Worm (Caenorhabditis elegans) whole organism, L2 larva: ENCODE results near the gene zig-4.
A peak's percentile ranks its signal among the peaks of the same experiment; 100 is the strongest.

Source experiments
- C34F6.9 ChIP-seq: fragments of 150-350 bp; optimal IDR thresholded peaks from 2 replicates; lab custom pipeline; 2014; ENCODE audit warnings: missing biosample characterization, missing genetic modification characterization
- F13H6.1 ChIP-seq: sonication (generic microtip); optimal IDR thresholded peaks from 2 replicates; lab custom pipeline; 2016; ENCODE audit warnings: missing genetic modification characterization, missing compliant biosample characterization
- R02D3.7 ChIP-seq: fragments of 150-350 bp; optimal IDR thresholded peaks from 2 replicates; lab custom pipeline; 2014; ENCODE audit warnings: missing biosample characterization, missing genetic modification characterization
- Y55F3AM.14 ChIP-seq: fragments of 200-800 bp; sonication (Bioruptor generic); optimal IDR thresholded peaks from 2 replicates; lab custom pipeline; 2018; ENCODE audit warnings: mild to moderate bottlenecking, missing genetic modification characterization, missing compliant biosample characterization
- ZK546.5 ChIP-seq: sonication (generic microtip); optimal IDR thresholded peaks from 2 replicates; lab custom pipeline; 2017; ENCODE audit warnings: missing biosample characterization, missing genetic modification characterization
- alr-1 ChIP-seq: fragments of 150-350 bp; optimal IDR thresholded peaks from 2 replicates; lab custom pipeline; 2014; ENCODE audit warnings: missing biosample characterization, missing genetic modification characterization
- aly-2 ChIP-seq: fragments of 150-350 bp; optimal IDR thresholded peaks from 2 replicates; lab custom pipeline; 2014; ENCODE audit warnings: missing biosample characterization, missing genetic modification characterization
- ama-1 ChIP-seq: fragments of 150-350 bp; optimal IDR thresholded peaks from 2 replicates; lab custom pipeline; 2018; ENCODE audit warnings: inconsistent platforms
- blmp-1 ChIP-seq: sonication (generic microtip); optimal IDR thresholded peaks from 2 replicates; lab custom pipeline; 2017; ENCODE audit warnings: missing genetic modification characterization, mild to moderate bottlenecking, missing compliant biosample characterization, antibody characterized with exemption, moderate library complexity; ENCODE audit not compliant: insufficient read depth
- ceh-16 ChIP-seq: fragments of 150-350 bp; optimal IDR thresholded peaks from 2 replicates; lab custom pipeline; 2014; ENCODE audit warnings: missing biosample characterization, missing genetic modification characterization
- ceh-82 ChIP-seq: fragments of 150-350 bp; optimal IDR thresholded peaks from 2 replicates; lab custom pipeline; 2014; ENCODE audit warnings: missing biosample characterization, missing genetic modification characterization
- crh-2 ChIP-seq: sonication (generic microtip); optimal IDR thresholded peaks from 2 replicates; lab custom pipeline; 2017; ENCODE audit warnings: missing biosample characterization, missing genetic modification characterization
- dmd-4 ChIP-seq: sonication (generic microtip); optimal IDR thresholded peaks from 2 replicates; lab custom pipeline; 2017; ENCODE audit warnings: missing biosample characterization, missing genetic modification characterization
- egl-27 ChIP-seq: sonication (generic microtip); optimal IDR thresholded peaks from 3 replicates; lab custom pipeline; 2017; ENCODE audit warnings: missing biosample characterization, missing genetic modification reagents, missing genetic modification characterization
- elt-1 ChIP-seq: fragments of 150-350 bp; optimal IDR thresholded peaks from 2 replicates; lab custom pipeline; 2014; ENCODE audit warnings: missing biosample characterization, missing genetic modification characterization
- elt-3 ChIP-seq: sonication (generic microtip); optimal IDR thresholded peaks from 2 replicates; lab custom pipeline; 2017; ENCODE audit warnings: missing biosample characterization, missing genetic modification characterization
- fos-1 ChIP-seq: fragments of 150-350 bp; optimal IDR thresholded peaks from 2 replicates; lab custom pipeline; 2014; ENCODE audit warnings: missing biosample characterization, missing genetic modification characterization
- gmeb-1 ChIP-seq: fragments of 150-350 bp; optimal IDR thresholded peaks from 2 replicates; lab custom pipeline; 2014; ENCODE audit warnings: missing biosample characterization, missing genetic modification characterization
- lin-11 ChIP-seq: fragments of 150-350 bp; sonication (generic microtip); optimal IDR thresholded peaks from 2 replicates; lab custom pipeline; 2014; ENCODE audit warnings: missing biosample characterization, missing genetic modification characterization, inconsistent platforms, mixed read lengths
- lin-13 ChIP-seq: fragments of 150-350 bp; optimal IDR thresholded peaks from 2 replicates; lab custom pipeline; 2014; ENCODE audit warnings: missing biosample characterization, missing genetic modification reagents, missing genetic modification characterization
- lin-39 ChIP-seq: fragments of 150-350 bp; optimal IDR thresholded peaks from 2 replicates; lab custom pipeline; 2014; ENCODE audit warnings: missing biosample characterization, missing genetic modification reagents, missing genetic modification characterization
- lsy-2 ChIP-seq, 2 experiments: fragments of 150-350 bp in 1 of 2; sonication (generic microtip) in 1 of 2; optimal IDR thresholded peaks; 2 replicates each; lab custom pipeline; 2014 to 2017; ENCODE audit warnings: missing biosample characterization in 2 of 2, missing genetic modification characterization in 2 of 2
- mab-5 ChIP-seq: fragments of 150-350 bp; optimal IDR thresholded peaks from 2 replicates; lab custom pipeline; 2014; ENCODE audit warnings: missing biosample characterization, missing genetic modification characterization
- mbf-1 ChIP-seq: sonication (generic microtip); optimal IDR thresholded peaks from 2 replicates; lab custom pipeline; 2017; ENCODE audit warnings: missing biosample characterization, missing genetic modification characterization
- mdl-1 ChIP-seq, 2 experiments: fragments of 150-350 bp in 1 of 2; sonication (generic microtip) in 1 of 2; optimal IDR thresholded peaks; 2 replicates each; lab custom pipeline; 2017; ENCODE audit warnings: missing biosample characterization in 2 of 2, missing genetic modification characterization in 2 of 2
- nhr-10 ChIP-seq: sonication (generic microtip); optimal IDR thresholded peaks from 2 replicates; lab custom pipeline; 2017; ENCODE audit warnings: missing biosample characterization, missing genetic modification characterization
- nhr-11 ChIP-seq: fragments of 150-350 bp; optimal IDR thresholded peaks from 2 replicates; lab custom pipeline; 2014; ENCODE audit warnings: missing biosample characterization, missing genetic modification characterization
- nhr-12 ChIP-seq: fragments of 150-350 bp; optimal IDR thresholded peaks from 2 replicates; lab custom pipeline; 2014; ENCODE audit warnings: missing biosample characterization, missing genetic modification characterization
- nhr-129 ChIP-seq: fragments of 150-350 bp; optimal IDR thresholded peaks from 2 replicates; lab custom pipeline; 2014; ENCODE audit warnings: missing biosample characterization, missing genetic modification characterization
- nhr-21 ChIP-seq: fragments of 150-350 bp; optimal IDR thresholded peaks from 2 replicates; lab custom pipeline; 2014; ENCODE audit warnings: missing biosample characterization, missing genetic modification characterization
- nhr-23 ChIP-seq: fragments of 150-350 bp; optimal IDR thresholded peaks from 2 replicates; lab custom pipeline; 2014; ENCODE audit warnings: missing biosample characterization, missing genetic modification reagents, missing genetic modification characterization
- nhr-237 ChIP-seq: fragments of 150-350 bp; optimal IDR thresholded peaks from 2 replicates; lab custom pipeline; 2014; ENCODE audit warnings: missing biosample characterization, missing genetic modification characterization
- nhr-25 ChIP-seq: fragments of 150-350 bp; sonication (generic microtip); optimal IDR thresholded peaks from 3 replicates; lab custom pipeline; 2014; ENCODE audit warnings: missing biosample characterization, missing genetic modification characterization
- nhr-6 ChIP-seq: fragments of 150-350 bp; optimal IDR thresholded peaks from 2 replicates; lab custom pipeline; 2014; ENCODE audit warnings: missing biosample characterization, missing genetic modification characterization
- nhr-77 ChIP-seq: fragments of 150-350 bp; optimal IDR thresholded peaks from 2 replicates; lab custom pipeline; 2014; ENCODE audit warnings: missing biosample characterization, missing genetic modification characterization
- peb-1 ChIP-seq: fragments of 150-350 bp; optimal IDR thresholded peaks from 2 replicates; lab custom pipeline; 2014; ENCODE audit warnings: missing biosample characterization, missing genetic modification characterization
- sem-4 ChIP-seq: fragments of 150-350 bp; optimal IDR thresholded peaks from 2 replicates; lab custom pipeline; 2014; ENCODE audit warnings: missing biosample characterization, missing genetic modification reagents, missing genetic modification characterization
- skn-1 ChIP-seq: sonication (generic microtip); optimal IDR thresholded peaks from 2 replicates; lab custom pipeline; 2017; ENCODE audit warnings: missing biosample characterization, missing genetic modification characterization
- sma-3 ChIP-seq: sonication (generic microtip); optimal IDR thresholded peaks from 2 replicates; lab custom pipeline; 2016; ENCODE audit warnings: missing genetic modification reagents, missing genetic modification characterization, missing compliant biosample characterization
- sma-9 ChIP-seq, 2 experiments: fragments of 150-350 bp in 1 of 2; sonication (generic microtip) in 1 of 2; optimal IDR thresholded peaks; 2 replicates each; lab custom pipeline; 2014 to 2016; ENCODE audit warnings: missing genetic modification characterization in 2 of 2, mild to moderate bottlenecking in 1 of 2, missing biosample characterization in 1 of 2, missing compliant biosample characterization in 1 of 2, missing genetic modification reagents in 1 of 2, moderate library complexity in 1 of 2
- snpc-4 ChIP-seq: fragments of 150-350 bp; optimal IDR thresholded peaks from 2 replicates; lab custom pipeline; 2014; ENCODE audit warnings: missing biosample characterization, missing genetic modification characterization
- unc-39 ChIP-seq: fragments of 150-350 bp; optimal IDR thresholded peaks from 2 replicates; lab custom pipeline; 2014; ENCODE audit warnings: missing biosample characterization, missing genetic modification characterization
- unc-55 ChIP-seq: fragments of 150-350 bp; sonication (generic microtip); optimal IDR thresholded peaks from 3 replicates; lab custom pipeline; 2014; ENCODE audit warnings: missing biosample characterization, missing genetic modification reagents, missing genetic modification characterization
- unc-62 ChIP-seq: fragments of 150-350 bp; optimal IDR thresholded peaks from 2 replicates; lab custom pipeline; 2014; ENCODE audit warnings: missing biosample characterization, missing genetic modification reagents, missing genetic modification characterization
- zag-1 ChIP-seq: fragments of 150-350 bp; optimal IDR thresholded peaks from 2 replicates; lab custom pipeline; 2014; ENCODE audit warnings: missing biosample characterization, missing genetic modification characterization
- ztf-1 ChIP-seq: fragments of 200-800 bp; sonication (Bioruptor generic); conservative IDR thresholded peaks from 2 replicates; pipeline ENCODE4 v1.3.6; 2022; ENCODE audit warnings: missing genetic modification characterization, missing compliant biosample characterization
- ztf-11 ChIP-seq: sonication (generic microtip); optimal IDR thresholded peaks from 2 replicates; lab custom pipeline; 2017; ENCODE audit warnings: missing biosample characterization, missing genetic modification characterization
- ztf-4 ChIP-seq: fragments of 150-350 bp; optimal IDR thresholded peaks from 2 replicates; lab custom pipeline; 2014; ENCODE audit warnings: missing biosample characterization, missing genetic modification characterization

The zig-4 gene

ce11 chrX:7961623-7962022 is 36.4 kb downstream of the zig-4 start, which contains the start of gene sem-5:
Gene sem-5, minus strand, starts transcription at chrX:7961723.
- TF ChIP-seq nhr-10 (tag; lab: Kevin White, UChicago), result no peak
- no peak for TF ChIP-seq mdl-1 (tag; optimal IDR thresholded peaks at IDR 0.05; lab: Kevin White, UChicago)
- TF ChIP-seq ztf-1 (GFP tag; lab: Robert Waterston, UW), result no peak
- TF ChIP-seq sma-3 (GFP tag; lab: Kevin White, UChicago), result no peak
- no peak for TF ChIP-seq sma-9 (GFP tag; optimal IDR thresholded peaks at IDR 0.05; lab: Kevin White, UChicago)
- TF ChIP-seq sma-9 (tag; optimal IDR thresholded peaks at IDR 0.05; lab: Kevin White, UChicago), result no peak
- TF ChIP-seq C34F6.9 (tag; lab: Kevin White, UChicago), result no peak
- no peak for TF ChIP-seq F13H6.1
- no peak for TF ChIP-seq alr-1 (tag; lab: Kevin White, UChicago)
- no peak for TF ChIP-seq blmp-1
- no peak for TF ChIP-seq nhr-237 (tag; lab: Kevin White, UChicago)
- no peak for TF ChIP-seq R02D3.7 (tag; lab: Kevin White, UChicago)
- no peak for TF ChIP-seq lin-11 (tag; lab: Kevin White, UChicago)
- no peak for TF ChIP-seq unc-55 (GFP tag; lab: Kevin White, UChicago)
- TF ChIP-seq mbf-1, result no peak
- no peak for TF ChIP-seq nhr-11 (tag; lab: Kevin White, UChicago)
- no peak for TF ChIP-seq nhr-12 (tag; lab: Kevin White, UChicago)
- TF ChIP-seq gmeb-1 (tag; lab: Kevin White, UChicago), result no peak
- TF ChIP-seq ceh-16, result no peak
- no peak for TF ChIP-seq elt-1 (tag; lab: Kevin White, UChicago)
- no peak for TF ChIP-seq ceh-82

ce11 chrX:7962056-7962485 is 36.8 kb downstream of the zig-4 start:
- TF ChIP-seq ama-1 (lab: Kevin White, UChicago) (no peak), nhr-21 (peak; percentile 49), sem-4 (tag; lab: Kevin White, UChicago) (no peak), zag-1 (no peak), nhr-6 (tag; lab: Kevin White, UChicago) (no peak), peb-1 (tag; lab: Kevin White, UChicago) (no peak), lin-13 (no peak), lin-11 (tag; lab: Kevin White, UChicago) (no peak), C34F6.9 (tag; lab: Kevin White, UChicago) (peak; percentile 34), alr-1 (tag; lab: Kevin White, UChicago) (no peak), sma-9 (GFP tag; optimal IDR thresholded peaks at IDR 0.05; lab: Kevin White, UChicago) (peak; percentile 78), sma-9 (tag; optimal IDR thresholded peaks at IDR 0.05; lab: Kevin White, UChicago) (no peak), crh-2 (tag; lab: Kevin White, UChicago) (peak; percentile 74), F13H6.1 (peak; percentile 82), egl-27 (peak; percentile 2), nhr-129 (peak; percentile 73), mab-5 (tag; lab: Kevin White, UChicago) (no peak), nhr-12 (tag; lab: Kevin White, UChicago) (no peak), elt-3 (no peak), ztf-4 (tag; lab: Kevin White, UChicago) (no peak), dmd-4 (tag; lab: Kevin White, UChicago) (no peak), ztf-11 (tag; lab: Kevin White, UChicago) (no peak), ztf-1 (GFP tag; lab: Robert Waterston, UW) (no peak), nhr-25 (peak; percentile 46), nhr-10 (tag; lab: Kevin White, UChicago) (peak; percentile 47), nhr-77 (no peak), unc-62 (GFP tag; lab: Kevin White, UChicago) (no peak), mbf-1 (no peak), sma-3 (GFP tag; lab: Kevin White, UChicago) (peak; percentile 25), lsy-2 (tag; optimal IDR thresholded peaks at IDR 0.05; lab: Kevin White, UChicago) (peak in 1 of 2 experiments; percentile 40), blmp-1 (no peak), gmeb-1 (tag; lab: Kevin White, UChicago) (peak; percentile 28), snpc-4 (no peak), unc-39 (tag; lab: Kevin White, UChicago) (no peak), fos-1 (tag; lab: Kevin White, UChicago) (peak; percentile 91), ceh-16 (no peak), nhr-237 (tag; lab: Kevin White, UChicago) (no peak), nhr-23 (tag; lab: Kevin White, UChicago) (no peak), mdl-1 (tag; optimal IDR thresholded peaks at IDR 0.05; lab: Kevin White, UChicago) (peak in 1 of 2 experiments; percentile 34), nhr-11 (tag; lab: Kevin White, UChicago) (no peak), aly-2 (tag; lab: Kevin White, UChicago) (no peak), skn-1 (peak; percentile 46), ceh-82 (no peak), elt-1 (tag; lab: Kevin White, UChicago) (no peak), lin-39 (tag; lab: Kevin White, UChicago) (no peak), R02D3.7 (tag; lab: Kevin White, UChicago) (no peak), Y55F3AM.14 (GFP tag; lab: Kevin White, UChicago) (peak; percentile 18), unc-55 (GFP tag; lab: Kevin White, UChicago) (peak; percentile 45), ZK546.5 (tag; lab: Kevin White, UChicago) (no peak)
